Worm (Caenorhabditis elegans): ENCODE data around the gene F34H10.3.

ce11 chrX:9642775-9643461 is 8.1 kb upstream of the F34H10.3 start:
- TF ChIP-seq cog-1 (tag; optimal IDR thresholded peaks at IDR 0.05), result no peak
- TF ChIP-seq flt-1 (GFP tag; IDR thresholded peaks at IDR 0.05), result no peak
